Worm (Caenorhabditis elegans) whole organism, mixed stage, embryonic: Measurements from ENCODE around the gene F35E8.10.
"Not testable (repeated sequence)": the region's sequence is repeated elsewhere in the genome, so short reads cannot be mapped to it uniquely, and the experiment has no call there.

Experiments
- M03D4.4 ChIP-seq: sonication (generic microtip); optimal IDR thresholded peaks from 2 replicates; lab custom pipeline; 2017; ENCODE audit warnings: mild to moderate bottlenecking, missing genetic modification characterization, missing compliant biosample characterization
- bed-3 ChIP-seq: fragments of 200-800 bp; sonication (Bioruptor generic); optimal IDR thresholded peaks from 3 replicates; lab custom pipeline; 2018; ENCODE audit warnings: mild to moderate bottlenecking, missing genetic modification characterization, moderate library complexity, missing compliant biosample characterization
- ceh-39 ChIP-seq: fragments of 150-350 bp; optimal IDR thresholded peaks from 2 replicates; lab custom pipeline; 2014; ENCODE audit warnings: missing biosample characterization, missing genetic modification characterization
- ceh-83 ChIP-seq: fragments of 200-800 bp; sonication (Bioruptor generic); optimal IDR thresholded peaks from 2 replicates; lab custom pipeline; 2018; ENCODE audit warnings: mild to moderate bottlenecking, missing genetic modification characterization, missing compliant biosample characterization
- ces-1 ChIP-seq: fragments of 150-350 bp; optimal IDR thresholded peaks from 2 replicates; lab custom pipeline; 2014; ENCODE audit warnings: missing biosample characterization, missing genetic modification reagents, missing genetic modification characterization
- cnd-1 ChIP-seq: fragments of 200-800 bp; sonication (Bioruptor generic); optimal IDR thresholded peaks from 2 replicates; lab custom pipeline; 2018; ENCODE audit warnings: mild to moderate bottlenecking, missing genetic modification characterization, missing compliant biosample characterization
- drap-1 ChIP-seq: fragments of 200-800 bp; sonication (Bioruptor generic); optimal IDR thresholded peaks from 3 replicates; lab custom pipeline; 2018; ENCODE audit warnings: mild to moderate bottlenecking, missing genetic modification characterization, missing compliant biosample characterization
- elt-1 ChIP-seq: sonication (generic microtip); optimal IDR thresholded peaks from 2 replicates; lab custom pipeline; 2017; ENCODE audit warnings: missing genetic modification characterization, mild to moderate bottlenecking, missing compliant biosample characterization, antibody characterized with exemption, moderate library complexity, borderline replicate concordance; ENCODE audit not compliant: insufficient read depth
- elt-3 ChIP-seq: fragments of 150-350 bp; optimal IDR thresholded peaks from 2 replicates; lab custom pipeline; 2014; ENCODE audit warnings: missing biosample characterization, missing genetic modification characterization
- flh-1 ChIP-seq: fragments of 200-800 bp; sonication (Bioruptor generic); optimal IDR thresholded peaks from 2 replicates; lab custom pipeline; 2018; ENCODE audit warnings: mild to moderate bottlenecking, missing genetic modification characterization, moderate library complexity, missing compliant biosample characterization
- ham-2 ChIP-seq: fragments of 200-800 bp; sonication (Bioruptor generic); optimal IDR thresholded peaks from 2 replicates; lab custom pipeline; 2018; ENCODE audit warnings: mild to moderate bottlenecking, missing genetic modification characterization, missing compliant biosample characterization
- hlh-1 ChIP-seq: fragments of 150-350 bp; optimal IDR thresholded peaks from 2 replicates; lab custom pipeline; 2014; ENCODE audit warnings: missing biosample characterization, missing genetic modification reagents, missing genetic modification characterization
- lin-13 ChIP-seq: fragments of 150-350 bp; optimal IDR thresholded peaks from 2 replicates; lab custom pipeline; 2014; ENCODE audit warnings: missing biosample characterization, missing genetic modification characterization
- lin-32 ChIP-seq: fragments of 200-800 bp; sonication (Bioruptor generic); optimal IDR thresholded peaks from 2 replicates; lab custom pipeline; 2018; ENCODE audit warnings: mild to moderate bottlenecking, missing genetic modification characterization, missing compliant biosample characterization
- lsy-2 ChIP-seq: fragments of 150-350 bp; optimal IDR thresholded peaks from 2 replicates; lab custom pipeline; 2014; ENCODE audit warnings: missing biosample characterization, missing genetic modification characterization
- mab-5 ChIP-seq: fragments of 150-350 bp; optimal IDR thresholded peaks from 2 replicates; lab custom pipeline; 2014; ENCODE audit warnings: missing biosample characterization, missing genetic modification characterization
- mep-1 ChIP-seq: fragments of 150-350 bp; optimal IDR thresholded peaks from 2 replicates; lab custom pipeline; 2017; ENCODE audit warnings: missing biosample characterization, missing genetic modification reagents, missing genetic modification characterization, inconsistent platforms
- mls-2 ChIP-seq: sonication (generic microtip); optimal IDR thresholded peaks from 2 replicates; lab custom pipeline; 2016; ENCODE audit warnings: mild to moderate bottlenecking, missing genetic modification characterization, moderate library complexity, missing compliant biosample characterization
- nhr-12 ChIP-seq: fragments of 150-350 bp; optimal IDR thresholded peaks from 2 replicates; lab custom pipeline; 2014; ENCODE audit warnings: missing biosample characterization, missing genetic modification characterization
- nhr-237 ChIP-seq: fragments of 150-350 bp; optimal IDR thresholded peaks from 2 replicates; lab custom pipeline; 2014; ENCODE audit warnings: missing biosample characterization, missing genetic modification characterization
- nhr-28 ChIP-seq: fragments of 150-350 bp; optimal IDR thresholded peaks from 2 replicates; lab custom pipeline; 2014; ENCODE audit warnings: missing biosample characterization, missing genetic modification characterization
- nhr-76 ChIP-seq: sonication (generic microtip); optimal IDR thresholded peaks from 2 replicates; lab custom pipeline; 2017; ENCODE audit warnings: missing biosample characterization, missing genetic modification characterization
- pha-4 ChIP-seq: fragments of 150-350 bp; optimal IDR thresholded peaks from 2 replicates; lab custom pipeline; 2018; ENCODE audit warnings: missing biosample characterization, missing genetic modification reagents, missing genetic modification characterization
- sem-2 ChIP-seq: fragments of 200-800 bp; sonication (Bioruptor generic); optimal IDR thresholded peaks from 2 replicates; lab custom pipeline; 2018; ENCODE audit warnings: mild to moderate bottlenecking, missing genetic modification characterization, missing compliant biosample characterization
- sptf-1 ChIP-seq: sonication (generic microtip); optimal IDR thresholded peaks from 2 replicates; lab custom pipeline; 2017; ENCODE audit warnings: mild to moderate bottlenecking, missing genetic modification characterization, moderate library complexity, missing compliant biosample characterization
- tbx-8 ChIP-seq: fragments of 200-800 bp; sonication (Bioruptor generic); optimal IDR thresholded peaks from 2 replicates; lab custom pipeline; 2018; ENCODE audit warnings: mild to moderate bottlenecking, missing genetic modification characterization, moderate library complexity, missing compliant biosample characterization
- unc-120 ChIP-seq: sonication (generic microtip); optimal IDR thresholded peaks from 2 replicates; lab custom pipeline; 2017; ENCODE audit warnings: missing genetic modification characterization, missing compliant biosample characterization; ENCODE audit not compliant: poor library complexity, severe bottlenecking
- unc-39 ChIP-seq: fragments of 150-350 bp; optimal IDR thresholded peaks from 2 replicates; lab custom pipeline; 2014; ENCODE audit warnings: missing biosample characterization, missing genetic modification characterization
- unc-62 ChIP-seq: fragments of 150-350 bp; optimal IDR thresholded peaks from 2 replicates; lab custom pipeline; 2014; ENCODE audit warnings: missing biosample characterization, missing genetic modification reagents, missing genetic modification characterization
- zip-8 ChIP-seq: fragments of 150-350 bp; optimal IDR thresholded peaks from 2 replicates; lab custom pipeline; 2014; ENCODE audit warnings: missing biosample characterization, missing genetic modification characterization

The F35E8.10 gene

ce11 chrV:15914774-15915173 lies 5.4 kb downstream of the F35E8.10 start:
- no peak for TF ChIP-seq pha-4 (tag; lab: Kevin White, UChicago)
- TF ChIP-seq zip-8 (tag; lab: Kevin White, UChicago) = no peak
- no peak for TF ChIP-seq nhr-28 (tag; lab: Kevin White, UChicago)
- peak; percentile 32 for TF ChIP-seq drap-1 (GFP tag; lab: Kevin White, UChicago)

- TF ChIP-seq pha-4 (tag; lab: Kevin White, UChicago) (no peak), ces-1 (no peak), cnd-1 (tag; lab: Kevin White, UChicago) (no peak), unc-39 (tag; lab: Kevin White, UChicago) (no peak), hlh-1 (no peak), nhr-76 (tag; lab: Kevin White, UChicago) (no peak), unc-62 (GFP tag; lab: Kevin White, UChicago) (no peak), elt-3 (no peak), ceh-39 (tag; lab: Kevin White, UChicago) (no peak), tbx-8 (GFP tag; lab: Kevin White, UChicago) (no peak), nhr-237 (no peak), drap-1 (GFP tag; lab: Kevin White, UChicago) (no peak), elt-1 (tag; lab: Kevin White, UChicago) (no peak), unc-120 (no peak), zip-8 (tag; lab: Kevin White, UChicago) (no peak), bed-3 (GFP tag; lab: Kevin White, UChicago) (no peak), mls-2 (no peak), M03D4.4 (no peak)
These were observed 6.5 kb downstream of the F35E8.10 start, which contains the start of gene F35E8.7 for ce11 chrV:15913714-15914113. F35E8.7 (plus strand) TSS chrV:15914014.

ce11 chrV:15912677-15913076 lies 7.5 kb downstream of the F35E8.10 start:
- TF ChIP-seq mls-2 (no peak), mab-5 (tag; lab: Kevin White, UChicago) (no peak), sem-2 (GFP tag; lab: Kevin White, UChicago) (no peak), drap-1 (GFP tag; lab: Kevin White, UChicago) (no peak), elt-1 (tag; lab: Kevin White, UChicago) (no peak), nhr-12 (tag; lab: Kevin White, UChicago) (no peak), lin-13 (tag; lab: Kevin White, UChicago) (no peak), bed-3 (GFP tag; lab: Kevin White, UChicago) (no peak), sptf-1 (tag; lab: Kevin White, UChicago) (no peak), ceh-83 (no peak), M03D4.4 (no peak), mep-1 (tag; lab: Kevin White, UChicago) (no peak), elt-3 (no peak), nhr-28 (tag; lab: Kevin White, UChicago) (no peak), ces-1 (no peak), unc-120 (no peak), lin-32 (GFP tag; lab: Kevin White, UChicago) (no peak), flh-1 (no peak)

- no peak for TF ChIP-seq zip-8 (tag; lab: Kevin White, UChicago)
- TF ChIP-seq ham-2 (GFP tag; lab: Kevin White, UChicago) = no peak
- no peak for TF ChIP-seq pha-4 (tag; lab: Kevin White, UChicago)
- no peak for TF ChIP-seq unc-62 (GFP tag; lab: Kevin White, UChicago)
- no peak for TF ChIP-seq unc-120
- no peak for TF ChIP-seq sem-2 (GFP tag; lab: Kevin White, UChicago)
- TF ChIP-seq tbx-8 (GFP tag; lab: Kevin White, UChicago) = no peak
- TF ChIP-seq elt-3 = no peak
- no peak for TF ChIP-seq nhr-237
- no peak for TF ChIP-seq M03D4.4
These were observed 8.3 kb downstream of the F35E8.10 start, which contains the start of gene F35E8.6 for ce11 chrV:15911848-15912247. F35E8.6 (plus strand) TSS chrV:15912148.

- not testable (repeated sequence) for TF ChIP-seq unc-62 (GFP tag; lab: Kevin White, UChicago); hlh-1; lsy-2 (tag; lab: Kevin White, UChicago)
These were observed 14.6 kb downstream of the F35E8.10 start, which contains the start of the genes F35E8.1 and F35E8.2 for ce11 chrV:15905530-15905929. F35E8.1 (minus strand) TSS chrV:15905630. F35E8.2 (plus strand) TSS chrV:15905661.
